Worm (Caenorhabditis elegans) whole organism, early embryonic: ENCODE results near the gene hrg-1.

Source experiments
- ama-1 ChIP-seq: fragments of 150-350 bp; optimal IDR thresholded peaks from 2 replicates; lab custom pipeline; 2014
- ceh-13 ChIP-seq: fragments of 200-800 bp; sonication (Bioruptor generic); optimal IDR thresholded peaks from 2 replicates; lab custom pipeline; 2018; ENCODE audit warnings: mild to moderate bottlenecking, missing genetic modification characterization, missing compliant biosample characterization
- tbx-11 ChIP-seq: fragments of 200-800 bp; sonication (Bioruptor generic); IDR thresholded peaks from 2 replicates; pipeline ENCODE4 v1.3.6; 2022; ENCODE audit warnings: missing genetic modification characterization, missing compliant biosample characterization

- TF ChIP-seq ama-1 (no peak), tbx-11 (GFP tag; lab: Robert Waterston, UW) (no peak), ceh-13 (GFP tag; lab: Kevin White, UChicago) (no peak)
These were observed 27.4 kb downstream of the hrg-1 start for ce11 chrX:3988575-3988974.
